Fruit fly (Drosophila melanogaster) whole organism, embryonic: ENCODE measurements around the gene vkg.

Experiments used
- Antp ChIP-seq: fragments of 200-800 bp; sonication (Bioruptor generic); optimal IDR thresholded peaks from 3 replicates; lab custom pipeline; 2016; ENCODE audit warnings: missing biosample characterization, missing genetic modification characterization
- CG11696 ChIP-seq: fragments of 200-800 bp; sonication (Bioruptor generic); IDR thresholded peaks from 2 replicates; pipeline ENCODE4 v1.3.6; 2022; ENCODE audit warnings: missing biosample characterization, missing genetic modification characterization
- CG12299 ChIP-seq: fragments of 200-800 bp; sonication (Bioruptor generic); optimal IDR thresholded peaks from 2 replicates; lab custom pipeline; 2018; ENCODE audit warnings: missing biosample characterization, mild to moderate bottlenecking, missing genetic modification characterization
- CG1529 ChIP-seq: fragments of 200-800 bp; sonication (Bioruptor generic); optimal IDR thresholded peaks from 3 replicates; lab custom pipeline; 2018; ENCODE audit warnings: missing biosample characterization, missing genetic modification characterization
- CG1603 ChIP-seq: fragments of 200-800 bp; sonication (Bioruptor generic); optimal IDR thresholded peaks from 2 replicates; lab custom pipeline; 2019; ENCODE audit warnings: missing biosample characterization, mild to moderate bottlenecking, missing genetic modification characterization, moderate library complexity
- CG16863 ChIP-seq: fragments of 200-800 bp; sonication (Bioruptor generic); optimal IDR thresholded peaks from 3 replicates; lab custom pipeline; 2016; ENCODE audit warnings: missing biosample characterization, missing genetic modification characterization
- CG31365 ChIP-seq: fragments of 200-800 bp; sonication (Bioruptor generic); optimal IDR thresholded peaks from 2 replicates; lab custom pipeline; 2018; ENCODE audit warnings: missing biosample characterization, mild to moderate bottlenecking, missing genetic modification characterization
- CG31441 ChIP-seq: fragments of 200-800 bp; sonication (Bioruptor generic); IDR thresholded peaks from 2 replicates; pipeline ENCODE4 v1.3.6; 2022; ENCODE audit warnings: missing biosample characterization, missing genetic modification characterization
- CG33213 ChIP-seq: fragments of 200-800 bp; sonication (Bioruptor generic); optimal IDR thresholded peaks from 3 replicates; lab custom pipeline; 2016; ENCODE audit warnings: missing biosample characterization, missing genetic modification characterization
- CG3726 ChIP-seq: fragments of 200-800 bp; sonication (Bioruptor generic); IDR thresholded peaks from 3 replicates; pipeline ENCODE4, ENCODE4 v1.3.6; 2022; ENCODE audit warnings: missing biosample characterization, missing genetic modification characterization
- CG3995 ChIP-seq: fragments of 200-800 bp; sonication (Bioruptor generic); optimal IDR thresholded peaks from 3 replicates; lab custom pipeline; 2016; ENCODE audit warnings: missing biosample characterization, missing genetic modification characterization
- CG42726 ChIP-seq: fragments of 200-800 bp; sonication (Bioruptor generic); IDR thresholded peaks from 2 replicates; pipeline ENCODE4 v1.3.6; 2022; ENCODE audit warnings: missing biosample characterization, missing genetic modification characterization; ENCODE audit not compliant: partially characterized antibody
- CG4360 ChIP-seq: fragments of 200-800 bp; sonication (Bioruptor generic); IDR thresholded peaks from 2 replicates; pipeline ENCODE4 v1.3.6; 2022; ENCODE audit warnings: missing biosample characterization, missing genetic modification characterization
- CG6654 ChIP-seq: fragments of 200-800 bp; sonication (Bioruptor generic); optimal IDR thresholded peaks from 2 replicates; lab custom pipeline; 2017; ENCODE audit warnings: missing biosample characterization, mild to moderate bottlenecking, missing genetic modification characterization
- CG6683 ChIP-seq: fragments of 200-800 bp; sonication (Bioruptor generic); optimal IDR thresholded peaks from 2 replicates; lab custom pipeline; 2017; ENCODE audit warnings: missing biosample characterization, mild to moderate bottlenecking, missing genetic modification characterization, missing genetic modification reagents
- CG9609 ChIP-seq: fragments of 200-800 bp; sonication (Bioruptor generic); optimal IDR thresholded peaks from 3 replicates; lab custom pipeline; 2016; ENCODE audit warnings: missing biosample characterization, missing genetic modification characterization
- Dp ChIP-seq: fragments of 200-800 bp; sonication (Bioruptor generic); optimal IDR thresholded peaks from 2 replicates; lab custom pipeline; 2018; ENCODE audit warnings: missing biosample characterization, mild to moderate bottlenecking, missing genetic modification characterization, moderate library complexity
- Dref ChIP-seq: fragments of 200-800 bp; sonication (Bioruptor generic); IDR thresholded peaks from 2 replicates; pipeline ENCODE4 v1.3.6; 2022; ENCODE audit warnings: missing biosample characterization, missing genetic modification characterization
- Hand ChIP-seq: fragments of 200-800 bp; sonication (Bioruptor generic); optimal IDR thresholded peaks from 2 replicates; lab custom pipeline; 2017; ENCODE audit warnings: mild to moderate bottlenecking, missing biosample characterization, missing genetic modification reagents, missing genetic modification characterization
- HmgD ChIP-seq: fragments of 200-800 bp; sonication (Bioruptor generic); optimal IDR thresholded peaks from 3 replicates; lab custom pipeline; 2016; ENCODE audit warnings: missing biosample characterization, missing genetic modification characterization
- Jarid2 ChIP-seq: fragments of 200-800 bp; sonication (Bioruptor generic); optimal IDR thresholded peaks from 3 replicates; lab custom pipeline; 2017; ENCODE audit warnings: mild to moderate bottlenecking, missing biosample characterization, missing genetic modification reagents, missing genetic modification characterization
- Lhr ChIP-seq: fragments of 200-800 bp; sonication (Bioruptor generic); optimal IDR thresholded peaks from 3 replicates; lab custom pipeline; 2017; ENCODE audit warnings: mild to moderate bottlenecking, missing biosample characterization, missing genetic modification reagents, missing genetic modification characterization
- Max ChIP-seq: fragments of 200-800 bp; sonication (Bioruptor generic); optimal IDR thresholded peaks from 2 replicates; lab custom pipeline; 2016; ENCODE audit warnings: missing biosample characterization, mild to moderate bottlenecking, missing genetic modification characterization
- NC2β ChIP-seq: fragments of 200-800 bp; sonication (Bioruptor generic); optimal IDR thresholded peaks from 2 replicates; lab custom pipeline; 2016; ENCODE audit warnings: missing biosample characterization, missing genetic modification characterization
- Neu2 ChIP-seq: fragments of 200-800 bp; sonication (Bioruptor generic); optimal IDR thresholded peaks from 3 replicates; lab custom pipeline; 2016; ENCODE audit warnings: missing biosample characterization, missing genetic modification characterization, borderline replicate concordance
- Opbp ChIP-seq: fragments of 200-800 bp; sonication (Bioruptor generic); IDR thresholded peaks from 3 replicates; pipeline ENCODE4 v1.3.6; 2022; ENCODE audit warnings: missing biosample characterization, missing genetic modification characterization; ENCODE audit not compliant: partially characterized antibody
- PHDP ChIP-seq: fragments of 200-800 bp; sonication (Bioruptor generic); optimal IDR thresholded peaks from 3 replicates; lab custom pipeline; 2018; ENCODE audit warnings: missing biosample characterization, mild to moderate bottlenecking, missing genetic modification characterization, moderate library complexity
- Trl ChIP-seq, 3 experiments: fragments of >200 bp in 2 of 3; fragments of 200-800 bp in 1 of 3; sonication (Bioruptor generic) in 1 of 3; optimal IDR thresholded peaks; 2 replicates in 1 of 3; 3 replicates in 2 of 3; lab custom pipeline; 2016 to 2017; ENCODE audit warnings: missing biosample characterization in 1 of 3, missing genetic modification characterization in 1 of 3
- ara ChIP-seq: fragments of 200-800 bp; sonication (Bioruptor generic); IDR thresholded peaks from 2 replicates; pipeline ENCODE4 v1.3.6; 2022; ENCODE audit warnings: missing biosample characterization, missing genetic modification characterization
- ash1 ChIP-seq: fragments of 200-800 bp; sonication (Bioruptor generic); optimal IDR thresholded peaks from 2 replicates; lab custom pipeline; 2018; ENCODE audit warnings: missing biosample characterization, mild to moderate bottlenecking, missing genetic modification characterization
- bsh ChIP-seq, 2 experiments: fragments of 200-800 bp; sonication (Bioruptor generic); optimal IDR thresholded peaks; 2 replicates each; lab custom pipeline; 2017 to 2018; ENCODE audit warnings: mild to moderate bottlenecking in 2 of 2, missing biosample characterization in 2 of 2, missing genetic modification characterization in 2 of 2, moderate library complexity in 1 of 2
- chinmo ChIP-seq: fragments of 200-800 bp; sonication (Bioruptor generic); IDR thresholded peaks from 4 replicates; pipeline ENCODE4 v1.3.6; 2022; ENCODE audit warnings: missing biosample characterization, missing genetic modification characterization; ENCODE audit not compliant: partially characterized antibody
- ci ChIP-seq: fragments of 200-800 bp; sonication (Bioruptor generic); IDR thresholded peaks from 3 replicates; pipeline ENCODE4 v1.3.6; 2022; ENCODE audit warnings: missing biosample characterization, missing genetic modification characterization
- crc ChIP-seq: fragments of 200-800 bp; sonication (Bioruptor generic); optimal IDR thresholded peaks from 2 replicates; lab custom pipeline; 2016; ENCODE audit warnings: missing biosample characterization, missing genetic modification characterization
- crol ChIP-seq: fragments of 200-800 bp; sonication (Bioruptor generic); IDR thresholded peaks from 2 replicates; pipeline ENCODE4 v1.3.6; 2022; ENCODE audit warnings: missing biosample characterization, missing genetic modification characterization
- dan ChIP-seq: fragments of 200-800 bp; sonication (Bioruptor generic); IDR thresholded peaks from 2 replicates; pipeline ENCODE4 v1.3.6; 2022; ENCODE audit warnings: missing biosample characterization, missing genetic modification characterization
- dmrt11E ChIP-seq: fragments of 200-800 bp; sonication (Bioruptor generic); optimal IDR thresholded peaks from 3 replicates; lab custom pipeline; 2018; ENCODE audit warnings: missing biosample characterization, mild to moderate bottlenecking, missing genetic modification characterization, moderate library complexity
- dmrt99B ChIP-seq: fragments of 200-800 bp; sonication (Bioruptor generic); optimal IDR thresholded peaks from 2 replicates; lab custom pipeline; 2018; ENCODE audit warnings: missing biosample characterization, mild to moderate bottlenecking, missing genetic modification characterization, moderate library complexity
- en ChIP-seq: fragments of 200-800 bp; sonication (Bioruptor generic); optimal IDR thresholded peaks from 2 replicates; lab custom pipeline; 2016; ENCODE audit warnings: missing biosample characterization, missing genetic modification characterization
- gcm2 ChIP-seq: fragments of 200-800 bp; sonication (Bioruptor generic); optimal IDR thresholded peaks from 2 replicates; lab custom pipeline; 2016; ENCODE audit warnings: missing biosample characterization, missing genetic modification characterization
- jumu ChIP-seq: fragments of 200-800 bp; sonication (Bioruptor generic); optimal IDR thresholded peaks from 3 replicates; lab custom pipeline; 2016; ENCODE audit warnings: missing biosample characterization, missing genetic modification characterization
- pita ChIP-seq: fragments of 200-800 bp; sonication (Bioruptor generic); optimal IDR thresholded peaks from 2 replicates; lab custom pipeline; 2017; ENCODE audit warnings: missing biosample characterization, mild to moderate bottlenecking, missing genetic modification characterization
- ranshi ChIP-seq: fragments of 200-800 bp; sonication (Bioruptor generic); IDR thresholded peaks from 2 replicates; pipeline ENCODE4 v1.3.6; 2022; ENCODE audit warnings: missing biosample characterization, missing genetic modification characterization
- schlank ChIP-seq: fragments of 200-800 bp; sonication (Bioruptor generic); optimal IDR thresholded peaks from 2 replicates; lab custom pipeline; 2018; ENCODE audit warnings: missing biosample characterization, mild to moderate bottlenecking, missing genetic modification characterization
- unc-4 ChIP-seq: fragments of 200-800 bp; sonication (Bioruptor generic); IDR thresholded peaks from 2 replicates; pipeline ENCODE4 v1.3.6; 2022; ENCODE audit warnings: missing biosample characterization, missing genetic modification characterization; ENCODE audit not compliant: partially characterized antibody
- zfh1 ChIP-seq: fragments of 200-800 bp; sonication (Bioruptor generic); IDR thresholded peaks from 3 replicates; pipeline ENCODE4 v1.3.6; 2022; ENCODE audit warnings: missing biosample characterization, missing genetic modification characterization

vkg gene

dm6 chr2L:5004677-5005463, 23.1 kb downstream of the vkg start (continued):
- TF ChIP-seq zfh1 (GFP tag; lab: Robert Waterston, UW) (peak; percentile 95), ranshi (GFP tag; lab: Robert Waterston, UW) (peak; percentile 97), CG16863 (GFP tag; lab: Kevin White, UChicago) (peak; percentile 95), unc-4 (GFP tag; lab: Robert Waterston, UW) (no peak), CG6683 (GFP tag; lab: Kevin White, UChicago) (peak; percentile 93), NC2β (GFP tag; lab: Kevin White, UChicago) (peak; percentile 90), Max (GFP tag; lab: Kevin White, UChicago) (peak; percentile 85), ash1 (GFP tag; lab: Kevin White, UChicago) (peak; percentile 79), gcm2 (GFP tag; lab: Kevin White, UChicago) (peak; percentile 93), en (peak; percentile 81), CG3726 (GFP tag; lab: Robert Waterston, UW) (peak; percentile 93), pita (GFP tag; lab: Kevin White, UChicago) (no peak), dan (GFP tag; lab: Robert Waterston, UW) (peak; percentile 78), CG33213 (GFP tag; lab: Kevin White, UChicago) (peak; percentile 93), schlank (tag; lab: Kevin White, UChicago) (peak; percentile 94), Trl (optimal IDR thresholded peaks at IDR 0.05; lab: Kevin White, UChicago) (peak; percentile 34 to 48), Trl (GFP tag; optimal IDR thresholded peaks at IDR 0.05; lab: Kevin White, UChicago) (peak; percentile 92), ara (peak; percentile 92), CG42726 (GFP tag; lab: Robert Waterston, UW) (no peak)

- TF ChIP-seq Antp: no peak
- no peak for TF ChIP-seq bsh (GFP tag; optimal IDR thresholded peaks at IDR 0.05; lab: Kevin White, UChicago)
- no peak for TF ChIP-seq CG11696 (GFP tag; lab: Robert Waterston, UW)
- no peak for TF ChIP-seq jumu (GFP tag; lab: Kevin White, UChicago)
- peak; percentile 97 for TF ChIP-seq CG6654 (GFP tag; lab: Kevin White, UChicago)
- no peak for TF ChIP-seq Hand
- no peak for TF ChIP-seq CG9609 (GFP tag; lab: Kevin White, UChicago)
- no peak for TF ChIP-seq CG12299 (tag; lab: Kevin White, UChicago)
- no peak for TF ChIP-seq Dref (GFP tag; lab: Robert Waterston, UW)
- no peak for TF ChIP-seq CG1529 (GFP tag; lab: Kevin White, UChicago)
- TF ChIP-seq dmrt11E (tag; lab: Kevin White, UChicago): no peak
- 0 out of 4 replicates have a peak, but pooled peaks have one; percentile 21 for TF ChIP-seq chinmo
- no peak for TF ChIP-seq Neu2 (GFP tag; lab: Kevin White, UChicago)
- no peak for TF ChIP-seq crol (GFP tag; lab: Robert Waterston, UW)
- TF ChIP-seq Opbp (GFP tag; lab: Robert Waterston, UW): no peak
- TF ChIP-seq PHDP: no peak
- TF ChIP-seq dmrt99B (tag; lab: Kevin White, UChicago): no peak
- no peak for TF ChIP-seq Lhr
- TF ChIP-seq HmgD: no peak
- TF ChIP-seq CG31441 (GFP tag; lab: Robert Waterston, UW): no peak
- no peak for TF ChIP-seq ci
- TF ChIP-seq CG31365: peak; percentile 81
- no peak for TF ChIP-seq crc
- no peak for TF ChIP-seq Jarid2 (GFP tag; lab: Kevin White, UChicago)
- no peak for TF ChIP-seq CG3995 (GFP tag; lab: Kevin White, UChicago)
- no peak for TF ChIP-seq Dp (GFP tag; lab: Kevin White, UChicago)
- peak; percentile 77 for TF ChIP-seq CG4360 (GFP tag; lab: Robert Waterston, UW)
- no peak for TF ChIP-seq CG1603 (tag; lab: Kevin White, UChicago)
Measured at dm6 chr2L:5003670-5004453, 24.1 kb downstream of the vkg start.
